Worm (Caenorhabditis elegans): Measurements from ENCODE around the gene dhs-30.

The dhs-30 gene

DNA sequence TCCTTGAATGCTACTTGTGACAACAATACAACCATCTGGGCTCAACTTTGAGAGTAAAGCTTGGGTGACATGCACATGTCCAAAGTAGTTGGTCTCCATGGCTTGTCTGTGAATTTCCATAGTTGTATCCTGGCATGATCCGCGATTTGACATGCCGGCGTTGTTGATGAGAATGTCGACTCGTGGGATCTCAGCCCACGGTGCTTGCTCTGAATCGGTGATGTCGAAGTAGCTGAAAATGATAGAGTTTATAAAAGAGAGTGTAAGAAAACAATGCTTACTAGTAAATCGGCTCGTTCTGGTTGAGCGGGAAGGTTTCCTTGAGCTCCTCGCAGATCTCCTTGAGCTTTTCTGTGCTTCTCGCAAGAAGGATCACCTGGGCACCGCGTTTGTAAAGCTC is 650 bp downstream of the dhs-30 start:
- TF ChIP-seq drap-1 (GFP tag; optimal IDR thresholded peaks at IDR 0.05) (no peak), hlh-1 (tag; optimal IDR thresholded peaks at IDR 0.05) (no peak), sem-2 (GFP tag; optimal IDR thresholded peaks at IDR 0.05) (no peak), cnd-1 (tag; optimal IDR thresholded peaks at IDR 0.05) (no peak), unc-120 (tag; optimal IDR thresholded peaks at IDR 0.05; ENCODE audit: poor library complexity, severe bottlenecking) (no peak), mab-5 (tag; optimal IDR thresholded peaks at IDR 0.05) (no peak)

DNA sequence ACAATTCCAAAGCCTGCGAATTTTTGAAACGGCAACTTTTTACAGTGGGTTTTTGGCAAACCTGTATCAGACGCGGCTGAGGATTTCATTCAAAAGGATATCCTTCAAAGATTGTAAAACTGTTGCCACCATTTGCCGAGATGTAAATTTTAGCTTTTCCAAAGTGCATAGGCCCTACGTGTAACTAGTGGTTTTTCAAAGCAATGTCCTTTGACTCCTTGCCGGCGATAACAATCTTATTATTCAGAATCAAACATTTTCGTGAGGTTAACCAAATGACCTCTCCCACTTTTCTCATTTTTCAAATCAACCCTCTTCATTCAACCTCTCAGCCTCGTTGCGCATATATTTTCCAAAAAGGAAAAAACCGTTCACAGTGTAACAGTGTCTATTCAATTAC is 4.3 kb downstream of the dhs-30 start, which contains the start of gene T25G12.3:
T25G12.3 (plus strand) TSS at position 301 of the 400 bp plus-strand sequence.
- TF ChIP-seq ceh-83 (GFP tag; optimal IDR thresholded peaks at IDR 0.05) (no peak), hlh-1 (tag; optimal IDR thresholded peaks at IDR 0.05) (no peak), mep-1 (tag; optimal IDR thresholded peaks at IDR 0.05) (no peak), nhr-12 (tag; optimal IDR thresholded peaks at IDR 0.05) (no peak)

ce11 chrX:17230108-17230507 is 5.5 kb downstream of the dhs-30 start, which contains the start of gene T25G12.6:
Gene T25G12.6, minus strand, starts transcription at chrX:17230208.
- no peak for TF ChIP-seq ces-1 (GFP tag; optimal IDR thresholded peaks at IDR 0.05)
- no peak for TF ChIP-seq ham-2 (GFP tag; optimal IDR thresholded peaks at IDR 0.05)
- no peak for TF ChIP-seq blmp-1 (tag; optimal IDR thresholded peaks at IDR 0.05)
- no peak for TF ChIP-seq flh-1 (GFP tag; optimal IDR thresholded peaks at IDR 0.05)
- no peak for TF ChIP-seq nhr-76 (tag; optimal IDR thresholded peaks at IDR 0.05)
- no peak for TF ChIP-seq ceh-43 (GFP tag; optimal IDR thresholded peaks at IDR 0.05)
- TF ChIP-seq ztf-11 (tag; optimal IDR thresholded peaks at IDR 0.05), result no peak
- TF ChIP-seq zip-8 (tag; optimal IDR thresholded peaks at IDR 0.05), result no peak
- TF ChIP-seq cnd-1 (tag; optimal IDR thresholded peaks at IDR 0.05), result no peak
- no peak for TF ChIP-seq sem-2 (GFP tag; optimal IDR thresholded peaks at IDR 0.05)
- TF ChIP-seq sptf-1 (tag; optimal IDR thresholded peaks at IDR 0.05), result no peak
- no peak for TF ChIP-seq bed-3 (GFP tag; optimal IDR thresholded peaks at IDR 0.05)

DNA sequence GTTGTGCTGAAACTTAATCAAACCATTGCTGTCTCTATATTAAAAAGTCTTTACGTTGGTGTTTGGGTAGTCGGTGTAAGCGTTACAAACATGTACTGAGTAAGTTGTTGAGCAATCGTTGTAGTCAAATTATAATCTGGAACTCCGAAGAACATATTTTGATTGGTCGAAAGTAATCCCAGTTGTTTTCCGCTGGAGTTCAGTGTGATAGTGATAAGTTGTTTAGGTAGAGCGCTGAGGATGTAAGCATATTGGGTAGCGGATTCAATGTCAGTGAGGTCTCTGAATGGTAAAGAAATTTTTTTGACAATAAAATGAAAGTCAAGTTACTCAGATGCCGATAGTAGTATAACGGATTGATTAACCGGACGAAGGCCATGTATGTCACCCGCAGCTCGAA is 8.3 kb downstream of the dhs-30 start:
- no peak for TF ChIP-seq mep-1 (tag; optimal IDR thresholded peaks at IDR 0.05)
- no peak for TF ChIP-seq mab-5 (tag; optimal IDR thresholded peaks at IDR 0.05)
- no peak for TF ChIP-seq unc-62 (GFP tag; optimal IDR thresholded peaks at IDR 0.05)
- TF ChIP-seq unc-39 (tag; optimal IDR thresholded peaks at IDR 0.05), result no peak
- TF ChIP-seq nhr-2 (tag; optimal IDR thresholded peaks at IDR 0.05), result no peak
- TF ChIP-seq ceh-43 (GFP tag; optimal IDR thresholded peaks at IDR 0.05), result no peak
- no peak for TF ChIP-seq pha-4 (tag; optimal IDR thresholded peaks at IDR 0.05)
- no peak for TF ChIP-seq ceh-39 (tag; optimal IDR thresholded peaks at IDR 0.05)
- TF ChIP-seq lsy-2 (tag; optimal IDR thresholded peaks at IDR 0.05), result no peak

DNA sequence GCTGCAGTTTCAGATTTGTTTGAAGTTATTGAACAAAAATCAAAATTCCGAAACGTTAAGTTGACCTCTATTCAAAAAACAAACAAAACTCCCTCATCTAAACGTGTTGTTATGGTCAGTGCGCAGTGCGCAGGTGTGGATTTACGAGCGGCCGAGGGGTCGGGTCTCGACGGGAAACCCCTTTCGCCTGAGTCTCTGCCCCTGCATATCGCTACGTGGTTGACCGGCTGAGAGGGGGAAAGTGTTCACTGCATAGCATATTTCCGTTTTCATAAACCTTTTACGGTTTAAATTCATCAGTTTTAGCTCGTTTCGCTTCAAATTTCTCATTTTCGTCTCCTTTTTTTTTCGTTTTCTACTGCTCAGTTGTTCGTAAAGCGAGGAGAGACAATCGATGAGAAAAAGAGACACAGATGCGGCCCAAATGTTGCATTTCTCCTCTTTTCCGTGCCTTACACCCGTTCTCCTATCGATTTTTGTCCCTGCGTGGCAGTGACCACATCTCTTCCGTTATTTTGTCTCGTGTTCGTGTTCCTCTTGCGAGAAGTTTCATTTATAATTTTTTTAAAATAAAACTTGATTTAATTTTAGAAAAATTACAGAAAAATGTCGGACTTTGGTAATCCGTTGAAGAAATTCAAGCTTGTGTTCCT is 13.6 kb downstream of the dhs-30 start, which contains the start of gene rab-6.2:
rab-6.2 (plus strand) TSS at position 603 of the 653 bp plus-strand sequence.
- TF ChIP-seq ceh-43 (GFP tag; optimal IDR thresholded peaks at IDR 0.05), result no peak
- TF ChIP-seq nhr-12 (tag; optimal IDR thresholded peaks at IDR 0.05), result no peak
- TF ChIP-seq mab-5 (tag; optimal IDR thresholded peaks at IDR 0.05), result no peak
- TF ChIP-seq drap-1 (GFP tag; optimal IDR thresholded peaks at IDR 0.05), result no peak
- TF ChIP-seq flh-1 (GFP tag; optimal IDR thresholded peaks at IDR 0.05), result no peak
- no peak for TF ChIP-seq pha-4 (tag; optimal IDR thresholded peaks at IDR 0.05)
- TF ChIP-seq lin-32 (GFP tag; optimal IDR thresholded peaks at IDR 0.05), result no peak
- no peak for TF ChIP-seq lsy-2 (tag; optimal IDR thresholded peaks at IDR 0.05)
- TF ChIP-seq nhr-237 (tag; optimal IDR thresholded peaks at IDR 0.05), result no peak
- no peak for TF ChIP-seq lin-13 (tag; optimal IDR thresholded peaks at IDR 0.05)
- TF ChIP-seq mls-2 (tag; optimal IDR thresholded peaks at IDR 0.05), result no peak
- TF ChIP-seq ztf-11 (tag; optimal IDR thresholded peaks at IDR 0.05), result no peak
- no peak for TF ChIP-seq unc-120 (tag; optimal IDR thresholded peaks at IDR 0.05; ENCODE audit: poor library complexity, severe bottlenecking)
- no peak for TF ChIP-seq ceh-39 (tag; optimal IDR thresholded peaks at IDR 0.05)
- TF ChIP-seq elt-1 (tag; optimal IDR thresholded peaks at IDR 0.05; ENCODE audit: borderline replicate concordance, insufficient read depth), result no peak
- TF ChIP-seq sptf-1 (tag; optimal IDR thresholded peaks at IDR 0.05), result peak; percentile 9
- peak; percentile 32 for TF ChIP-seq cnd-1 (tag; optimal IDR thresholded peaks at IDR 0.05)
- no peak for TF ChIP-seq tbx-8 (GFP tag; optimal IDR thresholded peaks at IDR 0.05)
- TF ChIP-seq zip-8 (tag; optimal IDR thresholded peaks at IDR 0.05), result no peak
- no peak for TF ChIP-seq sem-2 (GFP tag; optimal IDR thresholded peaks at IDR 0.05)
- no peak for TF ChIP-seq unc-62 (GFP tag; optimal IDR thresholded peaks at IDR 0.05)
- peak; percentile 12 for TF ChIP-seq ces-1 (GFP tag; optimal IDR thresholded peaks at IDR 0.05)
- peak; percentile 75 for TF ChIP-seq nhr-2 (tag; optimal IDR thresholded peaks at IDR 0.05)
- peak; percentile 45 for TF ChIP-seq ham-2 (GFP tag; optimal IDR thresholded peaks at IDR 0.05)
- no peak for TF ChIP-seq bed-3 (GFP tag; optimal IDR thresholded peaks at IDR 0.05)
- peak; percentile 15 for TF ChIP-seq mep-1 (tag; optimal IDR thresholded peaks at IDR 0.05)

All from whole organism, mixed stage, embryonic.